Worm (Caenorhabditis elegans) whole organism, L1 larva: Measurements from ENCODE around the gene T13C5.6.

Source experiments
- alr-1 ChIP-seq: fragments of 200-800 bp; sonication (Bioruptor generic); optimal IDR thresholded peaks from 2 replicates; lab custom pipeline; 2018; ENCODE audit warnings: borderline replicate concordance, mild to moderate bottlenecking, missing genetic modification characterization, missing compliant biosample characterization
- elt-3 ChIP-seq, 6 experiments: fragments of 150-350 bp in 1 of 6; sonication (generic microtip); optimal IDR thresholded peaks; 2 replicates each; lab custom pipeline; 2017 to 2018; ENCODE audit warnings: missing biosample characterization in 6 of 6, missing genetic modification characterization in 6 of 6, inconsistent platforms in 1 of 6
- hlh-17 ChIP-seq: fragments of 200-800 bp; sonication (Bioruptor generic); optimal IDR thresholded peaks from 2 replicates; lab custom pipeline; 2018; ENCODE audit warnings: missing genetic modification characterization, mild to moderate bottlenecking, missing compliant biosample characterization, moderate library complexity, borderline replicate concordance
- lin-15B ChIP-seq: fragments of 150-350 bp; sonication (generic microtip); optimal IDR thresholded peaks from 3 replicates; lab custom pipeline; 2014; ENCODE audit warnings: missing biosample characterization, missing genetic modification characterization
- lin-35 ChIP-seq, 2 experiments: fragments of 150-350 bp; optimal IDR thresholded peaks; 2 replicates each; lab custom pipeline; 2014; ENCODE audit warnings: missing biosample characterization in 2 of 2, missing genetic modification characterization in 2 of 2, missing genetic modification reagents in 2 of 2
- lir-3 ChIP-seq: sonication (generic microtip); optimal IDR thresholded peaks from 2 replicates; lab custom pipeline; 2016; ENCODE audit warnings: mild to moderate bottlenecking, missing genetic modification characterization, moderate library complexity, missing compliant biosample characterization; ENCODE audit not compliant: poor library complexity
- lsy-2 ChIP-seq, 2 experiments: fragments of 150-350 bp; optimal IDR thresholded peaks; 2 replicates each; lab custom pipeline; 2014; ENCODE audit warnings: missing biosample characterization in 2 of 2, missing genetic modification characterization in 2 of 2
- mep-1 ChIP-seq: fragments of 150-350 bp; optimal IDR thresholded peaks from 2 replicates; lab custom pipeline; 2014; ENCODE audit warnings: missing biosample characterization, missing genetic modification characterization
- nhr-11 ChIP-seq: fragments of 150-350 bp; optimal IDR thresholded peaks from 2 replicates; lab custom pipeline; 2014; ENCODE audit warnings: missing biosample characterization, missing genetic modification characterization
- nhr-71 ChIP-seq: sonication (generic microtip); optimal IDR thresholded peaks from 2 replicates; lab custom pipeline; 2016; ENCODE audit warnings: mild to moderate bottlenecking, missing genetic modification characterization, moderate library complexity, missing compliant biosample characterization
- snpc-4 ChIP-seq: fragments of 150-350 bp; optimal IDR thresholded peaks from 2 replicates; lab custom pipeline; 2014; ENCODE audit warnings: missing biosample characterization, missing genetic modification characterization
- sup-37 ChIP-seq: fragments of 200-800 bp; sonication (Bioruptor generic); optimal IDR thresholded peaks from 2 replicates; lab custom pipeline; 2018; ENCODE audit warnings: mild to moderate bottlenecking, missing genetic modification characterization, missing compliant biosample characterization

DNA sequence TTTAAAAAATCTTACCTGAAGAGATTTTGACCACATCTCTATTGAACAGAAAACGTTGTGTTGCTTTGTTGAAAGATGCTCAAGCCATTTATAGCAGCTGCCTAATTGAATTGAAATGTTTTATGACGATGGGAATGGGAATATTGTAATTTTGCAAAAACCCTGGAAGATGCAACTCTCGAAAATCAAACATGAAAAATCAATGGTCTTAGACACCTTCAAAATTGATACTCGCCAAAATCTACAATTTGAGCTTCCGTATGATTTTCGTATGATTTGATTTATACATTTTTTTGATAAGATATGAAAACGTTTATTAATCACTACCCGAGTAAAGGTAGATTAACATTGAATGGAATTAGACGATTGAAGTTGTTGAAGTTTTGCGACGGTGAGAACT is 976 bp upstream of the T13C5.6 start, which contains the start of gene C14F11.7:
- TF ChIP-seq lir-3 (tag; lab: Kevin White, UChicago) (no peak), alr-1 (tag; lab: Kevin White, UChicago) (no peak), nhr-71 (no peak), lin-15B (no peak), lsy-2 (tag; optimal IDR thresholded peaks at IDR 0.05; lab: Kevin White, UChicago) (no peak), mep-1 (tag; lab: Kevin White, UChicago) (no peak), hlh-17 (GFP tag; lab: Kevin White, UChicago) (no peak), nhr-11 (tag; lab: Kevin White, UChicago) (no peak), lin-35 (GFP tag; optimal IDR thresholded peaks at IDR 0.05; lab: Kevin White, UChicago) (no peak), snpc-4 (no peak), elt-3 (tag; optimal IDR thresholded peaks at IDR 0.05; lab: Kevin White, UChicago) (no peak), sup-37 (no peak)
